Fruit fly (Drosophila melanogaster): ENCODE measurements around the gene Fhos.

Fhos gene

DNA sequence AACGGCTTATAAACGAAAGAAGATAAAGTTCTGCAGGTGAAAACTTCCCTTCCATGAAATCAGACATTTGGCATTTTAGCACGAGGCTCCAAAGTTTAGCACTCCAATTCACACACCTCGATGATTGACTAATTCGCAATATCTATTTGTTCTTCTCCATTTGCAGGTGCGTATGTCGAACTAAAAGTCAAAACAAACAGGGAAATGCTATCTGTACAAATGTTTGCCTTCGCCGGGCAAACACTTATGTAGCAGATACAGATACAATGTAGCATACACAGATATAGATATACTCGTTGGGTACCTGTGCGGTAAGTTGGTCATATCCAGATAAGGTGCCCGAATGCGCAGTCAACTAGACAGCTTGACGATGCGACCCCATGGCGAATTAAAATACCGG, 81.5 kb downstream of the Fhos start (continued):
- TF ChIP-seq B-H2 (GFP tag; optimal IDR thresholded peaks at IDR 0.05) = no peak
- peak; percentile 53 for TF ChIP-seq CG4707 (GFP tag; optimal IDR thresholded peaks at IDR 0.05)
- TF ChIP-seq CG5180 (GFP tag; optimal IDR thresholded peaks at IDR 0.05) = peak; percentile 17
- peak; percentile 62 for TF ChIP-seq CG7987 (GFP tag; optimal IDR thresholded peaks at IDR 0.05)
- 0 out of 2 replicates have a peak, but pooled peaks have one; percentile 8 for TF ChIP-seq CG5953 (GFP tag; IDR thresholded peaks at IDR 0.05)
- no peak for TF ChIP-seq vfl (GFP tag; optimal IDR thresholded peaks at IDR 0.05)
- peak; percentile 34; the same call in 1 of the 2 replicates for TF ChIP-seq chm (GFP tag; IDR thresholded peaks at IDR 0.05)
- TF ChIP-seq Sry-β (GFP tag; optimal IDR thresholded peaks at IDR 0.05) = peak; percentile 12
- TF ChIP-seq CG2875 (GFP tag; optimal IDR thresholded peaks at IDR 0.05) = peak; percentile 24
- TF ChIP-seq CG18262 (tag; optimal IDR thresholded peaks at IDR 0.05) = peak; percentile 31
- no peak for TF ChIP-seq CG30431 (GFP tag; optimal IDR thresholded peaks at IDR 0.05)
- peak; percentile 21 for TF ChIP-seq twi (tag; optimal IDR thresholded peaks at IDR 0.05)
- TF ChIP-seq CG1233 (GFP tag; optimal IDR thresholded peaks at IDR 0.05) = peak; percentile 39
- no peak for TF ChIP-seq CG4404 (GFP tag; IDR thresholded peaks at IDR 0.05)
- TF ChIP-seq bab2 (GFP tag; optimal IDR thresholded peaks at IDR 0.05) = peak; percentile 28
- no peak for TF ChIP-seq eyg (GFP tag; optimal IDR thresholded peaks at IDR 0.05)
- 0 out of 3 replicates have a peak, but pooled peaks have one; percentile 30 for TF ChIP-seq zfh1 (GFP tag; IDR thresholded peaks at IDR 0.05)
- 0 out of 3 replicates have a peak, but pooled peaks have one; percentile 54 for TF ChIP-seq CG11456 (GFP tag; IDR thresholded peaks at IDR 0.05)
- no peak for TF ChIP-seq ase (GFP tag; IDR thresholded peaks at IDR 0.05)
- TF ChIP-seq gcm2 (GFP tag; optimal IDR thresholded peaks at IDR 0.05) = no peak
- TF ChIP-seq p53 (GFP tag; optimal IDR thresholded peaks at IDR 0.05) = no peak
- TF ChIP-seq ATbp (GFP tag; optimal IDR thresholded peaks at IDR 0.05) = peak; percentile 66
- TF ChIP-seq otp (GFP tag; IDR thresholded peaks at IDR 0.05) = 0 out of 3 replicates have a peak, but pooled peaks have one; percentile 18
- TF ChIP-seq CG17568 (GFP tag; optimal IDR thresholded peaks at IDR 0.05) = peak; percentile 12
- TF ChIP-seq ac (GFP tag; optimal IDR thresholded peaks at IDR 0.05) = peak; percentile 37
- TF ChIP-seq fd64A (GFP tag; optimal IDR thresholded peaks at IDR 0.05) = peak; percentile 52
- peak in 1 of 2 experiments; percentile 23 for TF ChIP-seq tll (GFP tag; optimal IDR thresholded peaks at IDR 0.05)
- 0 out of 2 replicates have a peak, but pooled peaks have one; percentile 17 for TF ChIP-seq NFAT (GFP tag; IDR thresholded peaks at IDR 0.05)
- TF ChIP-seq BtbVII (GFP tag; optimal IDR thresholded peaks at IDR 0.05) = peak; percentile 23
- TF ChIP-seq wek (GFP tag; optimal IDR thresholded peaks at IDR 0.05) = peak; percentile 72
- TF ChIP-seq CG2712 (tag; optimal IDR thresholded peaks at IDR 0.05) = peak; percentile 33
- peak; percentile 22 for TF ChIP-seq CG18599 (GFP tag; optimal IDR thresholded peaks at IDR 0.05)
- TF ChIP-seq CG12071 (GFP tag; optimal IDR thresholded peaks at IDR 0.05) = peak; percentile 73
- TF ChIP-seq CG12219 (GFP tag; optimal IDR thresholded peaks at IDR 0.05) = peak; percentile 61
- TF ChIP-seq fd102C (GFP tag; optimal IDR thresholded peaks at IDR 0.05) = peak; percentile 55
- TF ChIP-seq CG11695 (GFP tag; IDR thresholded peaks at IDR 0.05) = 0 out of 3 replicates have a peak, but pooled peaks have one; percentile 14
- TF ChIP-seq CG6254 (GFP tag; optimal IDR thresholded peaks at IDR 0.05) = peak; percentile 15
- TF ChIP-seq Kr (GFP tag; optimal IDR thresholded peaks at IDR 0.05) = peak; percentile 37
- TF ChIP-seq trem (tag; optimal IDR thresholded peaks at IDR 0.05) = peak; percentile 2
- 0 out of 2 replicates have a peak, but pooled peaks have one; percentile 38 for TF ChIP-seq CG16779 (GFP tag; IDR thresholded peaks at IDR 0.05)
- peak; percentile 2 for TF ChIP-seq gsb-n (tag; optimal IDR thresholded peaks at IDR 0.05)
- TF ChIP-seq tap (tag; optimal IDR thresholded peaks at IDR 0.05) = peak; percentile 5
- TF ChIP-seq CG1529 (GFP tag; optimal IDR thresholded peaks at IDR 0.05) = peak; percentile 18
- peak; percentile 33 for TF ChIP-seq CG17912 (GFP tag; optimal IDR thresholded peaks at IDR 0.05)
- no peak for TF ChIP-seq ash1 (GFP tag; optimal IDR thresholded peaks at IDR 0.05)
- peak; percentile 20 for TF ChIP-seq CG17359 (tag; optimal IDR thresholded peaks at IDR 0.05)
- TF ChIP-seq Max (GFP tag; optimal IDR thresholded peaks at IDR 0.05) = no peak
- TF ChIP-seq CG15011 (GFP tag; optimal IDR thresholded peaks at IDR 0.05) = peak; percentile 36
- peak; percentile 30 for TF ChIP-seq odd (GFP tag; optimal IDR thresholded peaks at IDR 0.05)

Measured in whole organism, embryonic.